Fruit fly (Drosophila melanogaster): ENCODE results near the gene Dh44.

The Dh44 gene

DNA sequence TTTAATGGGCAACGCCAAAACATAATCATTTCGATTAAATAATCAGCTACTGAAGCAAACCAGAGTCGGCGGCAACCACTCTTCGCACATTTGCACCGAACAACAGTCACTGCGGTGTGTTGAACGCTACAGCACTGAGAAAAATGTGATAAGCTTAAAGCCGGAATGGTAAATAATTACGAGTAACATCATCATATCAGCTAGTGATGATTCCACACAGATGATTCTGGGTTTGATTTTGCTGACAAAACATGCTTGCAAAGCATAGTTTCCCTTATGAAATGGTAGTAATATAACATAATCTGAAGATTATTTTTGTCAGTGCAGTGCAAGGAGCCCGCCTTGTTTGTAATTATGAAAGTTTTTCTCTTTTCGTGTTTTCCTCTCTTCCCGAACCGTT, 39.9 kb upstream of the Dh44 start (continued):
- TF ChIP-seq Hnf4 (GFP tag; optimal IDR thresholded peaks at IDR 0.05) (peak; percentile 24), dmrt93B (GFP tag; optimal IDR thresholded peaks at IDR 0.05) (peak; percentile 21), usp (GFP tag; optimal IDR thresholded peaks at IDR 0.05) (no peak), Jra (GFP tag; optimal IDR thresholded peaks at IDR 0.05) (no peak), br (GFP tag; optimal IDR thresholded peaks at IDR 0.05) (peak; percentile 59), CG9705 (GFP tag; optimal IDR thresholded peaks at IDR 0.05) (no peak), jim (GFP tag; optimal IDR thresholded peaks at IDR 0.05) (no peak), Dfd (GFP tag; optimal IDR thresholded peaks at IDR 0.05) (no peak), pan (optimal IDR thresholded peaks at IDR 0.05) (no peak), woc (GFP tag; optimal IDR thresholded peaks at IDR 0.05) (no peak), OdsH (GFP tag; optimal IDR thresholded peaks at IDR 0.05) (peak; percentile 29), lola (GFP tag; optimal IDR thresholded peaks at IDR 0.05) (no peak), fru (GFP tag; optimal IDR thresholded peaks at IDR 0.05) (peak; percentile 52), Dif (GFP tag; optimal IDR thresholded peaks at IDR 0.05; ENCODE audit: partially characterized antibody) (no peak)

DNA sequence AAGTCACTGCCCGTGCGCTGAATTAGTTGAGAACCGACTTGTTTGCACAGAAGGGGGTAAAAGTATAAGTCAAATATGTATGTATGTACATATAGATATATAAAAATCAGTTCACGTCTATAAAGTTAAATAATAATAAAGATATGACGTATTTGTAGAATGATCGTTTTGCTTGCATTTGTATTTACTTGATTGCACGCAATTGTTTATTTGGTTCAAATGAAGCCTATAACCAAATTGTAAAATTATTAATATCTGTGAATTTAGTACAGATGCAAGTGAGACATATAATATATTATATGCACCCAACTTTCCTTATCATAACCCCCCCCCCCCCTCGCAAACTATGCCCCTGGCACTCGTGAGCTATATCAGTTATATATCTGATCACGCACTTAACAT, 37.4 kb upstream of the Dh44 start:
- TF ChIP-seq Rel (GFP tag; optimal IDR thresholded peaks at IDR 0.05) (no peak), Rel (tag; optimal IDR thresholded peaks at IDR 0.05) (no peak), tai (GFP tag; optimal IDR thresholded peaks at IDR 0.05) (no peak), N (GFP tag; optimal IDR thresholded peaks at IDR 0.05) (no peak), dsf (GFP tag; optimal IDR thresholded peaks at IDR 0.05; ENCODE audit: borderline replicate concordance) (no peak), Sp1 (GFP tag; optimal IDR thresholded peaks at IDR 0.05) (peak; percentile 51), brk (GFP tag; optimal IDR thresholded peaks at IDR 0.05) (no peak), rgr (GFP tag; optimal IDR thresholded peaks at IDR 0.05) (peak; percentile 20), GATAd (GFP tag; optimal IDR thresholded peaks at IDR 0.05) (no peak), foxo (GFP tag; optimal IDR thresholded peaks at IDR 0.05) (peak in 1 of 2 experiments; percentile 41), psq (GFP tag; optimal IDR thresholded peaks at IDR 0.05) (peak; percentile 30), h (GFP tag; optimal IDR thresholded peaks at IDR 0.05) (peak; percentile 31), OdsH (GFP tag; optimal IDR thresholded peaks at IDR 0.05) (peak; percentile 27)

DNA sequence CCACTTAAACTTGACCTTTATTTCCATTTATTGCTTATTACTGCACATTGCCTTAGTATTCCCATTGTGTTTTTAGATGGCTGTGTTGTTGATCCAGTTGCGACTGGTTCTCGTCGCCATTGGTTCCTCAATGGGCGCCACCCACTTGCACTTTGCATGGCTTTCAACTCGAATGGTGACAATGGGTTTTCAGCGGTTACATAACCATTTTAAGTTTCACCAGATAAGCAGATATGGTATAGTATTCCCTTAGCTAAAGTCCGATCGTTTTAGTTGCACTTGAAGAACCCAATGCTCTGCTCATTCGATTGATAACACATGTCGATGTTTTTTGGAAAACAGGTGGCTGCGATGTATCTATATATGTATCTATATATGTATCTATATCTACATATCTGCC, 36.0 kb upstream of the Dh44 start:
- TF ChIP-seq sage (GFP tag; optimal IDR thresholded peaks at IDR 0.05) (no peak), Hr83 (GFP tag; optimal IDR thresholded peaks at IDR 0.05; ENCODE audit: poor library complexity, severe bottlenecking) (peak; percentile 39), dmrt93B (GFP tag; optimal IDR thresholded peaks at IDR 0.05) (no peak)

DNA sequence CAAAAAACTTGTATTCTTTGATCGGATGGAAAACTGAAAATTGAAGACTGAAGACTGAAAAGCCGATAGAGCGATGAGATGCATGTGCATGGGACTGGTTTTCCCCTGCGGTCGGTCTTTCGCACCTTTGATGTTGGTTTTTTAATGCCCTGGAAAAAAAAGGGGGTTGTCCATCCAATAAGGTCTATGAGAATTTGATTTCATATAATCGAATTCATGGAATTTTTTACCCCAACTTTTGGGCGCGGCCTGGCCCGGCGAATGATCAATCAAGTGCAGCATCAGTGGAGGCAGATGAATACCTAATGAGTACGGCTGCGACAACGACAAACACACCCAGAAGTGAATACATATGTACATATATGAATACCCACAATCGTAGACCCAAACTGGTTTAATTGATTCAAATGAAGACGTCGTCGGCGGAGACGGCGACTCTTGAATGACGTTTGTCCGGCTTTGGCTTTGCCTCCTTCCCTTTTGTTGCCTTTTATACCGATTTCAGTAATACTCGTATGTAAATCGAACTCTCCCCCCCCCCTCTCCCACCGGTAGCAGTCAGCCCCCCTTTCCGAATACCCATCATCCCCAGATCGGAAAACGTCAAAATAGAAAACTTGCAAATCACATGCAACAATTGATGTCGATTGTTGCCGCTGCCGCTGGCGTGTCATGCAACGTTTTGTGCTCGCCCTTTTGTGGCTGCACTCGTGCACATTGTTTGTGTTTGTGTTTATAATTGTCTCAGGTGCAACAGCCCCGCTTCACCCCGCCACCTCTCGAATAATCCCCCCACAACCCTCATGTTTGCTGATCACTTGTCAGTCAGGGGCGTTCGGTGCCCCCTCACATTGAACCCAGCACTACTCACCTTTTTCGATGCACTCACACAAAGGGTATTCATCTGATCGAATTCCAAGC, 34.7 kb upstream of the Dh44 start:
- no peak for TF ChIP-seq jim (GFP tag; optimal IDR thresholded peaks at IDR 0.05)
- TF ChIP-seq sage (GFP tag; optimal IDR thresholded peaks at IDR 0.05), result no peak

DNA sequence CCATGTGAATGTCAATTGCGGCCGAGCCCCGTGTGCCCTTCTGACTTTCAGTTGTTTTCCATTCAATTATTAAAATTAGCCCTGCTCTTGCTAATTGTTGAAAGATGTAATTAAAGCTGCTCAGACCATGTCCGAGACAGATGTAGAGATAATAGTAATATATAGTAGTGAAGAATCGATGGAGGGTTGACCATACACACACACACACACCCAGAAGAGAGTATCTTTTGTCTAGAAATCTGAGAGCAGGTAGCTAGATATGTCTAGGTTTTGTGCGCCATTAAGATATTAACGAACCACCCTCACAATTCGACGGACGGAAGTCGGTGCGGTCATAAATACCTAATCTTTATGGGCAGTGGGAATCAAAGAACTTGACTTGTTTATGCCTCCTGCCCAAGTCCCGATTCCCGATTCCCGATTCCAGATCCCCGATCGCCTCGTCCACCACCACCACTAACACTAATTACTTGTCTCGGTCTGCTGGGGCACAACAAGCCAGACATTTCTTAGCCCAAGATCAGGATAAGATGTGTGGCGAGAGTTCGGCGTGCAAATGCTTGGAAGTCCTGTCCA, 33.4 kb upstream of the Dh44 start:
- TF ChIP-seq Rel (GFP tag; optimal IDR thresholded peaks at IDR 0.05) (no peak), Rel (tag; optimal IDR thresholded peaks at IDR 0.05) (no peak), h (GFP tag; optimal IDR thresholded peaks at IDR 0.05) (no peak), Hr83 (GFP tag; optimal IDR thresholded peaks at IDR 0.05; ENCODE audit: poor library complexity, severe bottlenecking) (no peak), dsf (GFP tag; optimal IDR thresholded peaks at IDR 0.05; ENCODE audit: borderline replicate concordance) (no peak), CG9705 (GFP tag; optimal IDR thresholded peaks at IDR 0.05) (no peak), dmrt93B (GFP tag; optimal IDR thresholded peaks at IDR 0.05) (no peak), Dif (GFP tag; optimal IDR thresholded peaks at IDR 0.05; ENCODE audit: partially characterized antibody) (no peak), pan (optimal IDR thresholded peaks at IDR 0.05) (no peak), CG32264 (GFP tag; optimal IDR thresholded peaks at IDR 0.05) (no peak), sv (GFP tag; optimal IDR thresholded peaks at IDR 0.05) (no peak), Dfd (GFP tag; optimal IDR thresholded peaks at IDR 0.05) (no peak), tai (GFP tag; optimal IDR thresholded peaks at IDR 0.05) (no peak), psq (GFP tag; optimal IDR thresholded peaks at IDR 0.05) (no peak), jim (GFP tag; optimal IDR thresholded peaks at IDR 0.05) (no peak), fru (GFP tag; optimal IDR thresholded peaks at IDR 0.05) (no peak), GATAd (GFP tag; optimal IDR thresholded peaks at IDR 0.05) (no peak), Hnf4 (GFP tag; optimal IDR thresholded peaks at IDR 0.05) (no peak), rgr (GFP tag; optimal IDR thresholded peaks at IDR 0.05) (no peak)

Data from whole organism, wandering third instar larva.